Worm (Caenorhabditis elegans) whole organism, late embryonic: Measurements from ENCODE around the gene pkn-1.

Experiments
- nhr-232 ChIP-seq: sonication (generic microtip); optimal IDR thresholded peaks from 2 replicates; lab custom pipeline; 2016; ENCODE audit warnings: missing genetic modification characterization, missing compliant biosample characterization
- pag-3 ChIP-seq: sonication (generic microtip); optimal IDR thresholded peaks from 2 replicates; lab custom pipeline; 2016; ENCODE audit warnings: missing compliant biosample characterization, missing genetic modification characterization, borderline replicate concordance
- pha-4 ChIP-seq: fragments of 150-350 bp; optimal IDR thresholded peaks from 2 replicates; lab custom pipeline; 2018; ENCODE audit warnings: missing biosample characterization, missing genetic modification reagents, missing genetic modification characterization
- pqm-1 ChIP-seq: sonication (generic microtip); optimal IDR thresholded peaks from 2 replicates; lab custom pipeline; 2016; ENCODE audit warnings: missing genetic modification characterization, missing compliant biosample characterization
- tbx-2 ChIP-seq: sonication (generic microtip); optimal IDR thresholded peaks from 2 replicates; lab custom pipeline; 2016; ENCODE audit warnings: missing genetic modification characterization, missing compliant biosample characterization
- unc-86 ChIP-seq: sonication (generic microtip); optimal IDR thresholded peaks from 2 replicates; lab custom pipeline; 2016; ENCODE audit warnings: missing genetic modification characterization, missing compliant biosample characterization

- TF ChIP-seq nhr-232 (no peak), pag-3 (tag; lab: Kevin White, UChicago) (no peak), pqm-1 (tag; lab: Kevin White, UChicago) (no peak), tbx-2 (tag; lab: Kevin White, UChicago) (no peak), pha-4 (tag; lab: Kevin White, UChicago) (no peak), unc-86 (tag; lab: Kevin White, UChicago) (no peak)
Observed at ce11 chrX:10433863-10434262, 36.8 kb downstream of the pkn-1 start.
